Fruit fly (Drosophila melanogaster) whole organism, prepupa: ENCODE results near the gene CG42870.

ENCODE experiments used
- CG1621 ChIP-seq: fragments of 200-800 bp; sonication (Bioruptor generic); optimal IDR thresholded peaks from 3 replicates; lab custom pipeline; 2018; ENCODE audit warnings: missing biosample characterization, mild to moderate bottlenecking, missing genetic modification characterization
- CG16779 ChIP-seq: fragments of 200-800 bp; sonication (Bioruptor generic); optimal IDR thresholded peaks from 3 replicates; lab custom pipeline; 2017; ENCODE audit warnings: missing biosample characterization, mild to moderate bottlenecking, missing genetic modification characterization
- CG3032 ChIP-seq: fragments of 200-800 bp; optimal IDR thresholded peaks from 2 replicates; lab custom pipeline; 2019; ENCODE audit warnings: missing biosample characterization, mild to moderate bottlenecking, missing genetic modification characterization, moderate library complexity
- CG32006 ChIP-seq: fragments of 200-800 bp; sonication (Bioruptor generic); optimal IDR thresholded peaks from 3 replicates; lab custom pipeline; 2017; ENCODE audit warnings: missing biosample characterization, mild to moderate bottlenecking, missing genetic modification characterization
- CG6792 ChIP-seq: fragments of 200-800 bp; sonication (Bioruptor generic); optimal IDR thresholded peaks from 3 replicates; lab custom pipeline; 2016; ENCODE audit warnings: missing biosample characterization, missing genetic modification characterization
- CG7368 ChIP-seq: fragments of 200-800 bp; sonication (Bioruptor generic); optimal IDR thresholded peaks from 3 replicates; lab custom pipeline; 2016; ENCODE audit warnings: missing biosample characterization, missing genetic modification characterization
- Ets21C ChIP-seq: fragments of 200-800 bp; sonication (Bioruptor generic); optimal IDR thresholded peaks from 3 replicates; lab custom pipeline; 2016; ENCODE audit warnings: missing biosample characterization, missing genetic modification characterization
- Sox102F ChIP-seq: fragments of 200-800 bp; sonication (Bioruptor generic); optimal IDR thresholded peaks from 2 replicates; lab custom pipeline; 2016; ENCODE audit warnings: missing biosample characterization, mild to moderate bottlenecking, missing genetic modification characterization
- Sox15 ChIP-seq: fragments of 200-800 bp; sonication (Bioruptor generic); optimal IDR thresholded peaks from 3 replicates; lab custom pipeline; 2016; ENCODE audit warnings: missing biosample characterization, missing genetic modification characterization
- vri ChIP-seq: fragments of 200-800 bp; sonication (Bioruptor generic); optimal IDR thresholded peaks from 3 replicates; lab custom pipeline; 2016; ENCODE audit warnings: missing biosample characterization, mild to moderate bottlenecking, missing genetic modification characterization

DNA sequence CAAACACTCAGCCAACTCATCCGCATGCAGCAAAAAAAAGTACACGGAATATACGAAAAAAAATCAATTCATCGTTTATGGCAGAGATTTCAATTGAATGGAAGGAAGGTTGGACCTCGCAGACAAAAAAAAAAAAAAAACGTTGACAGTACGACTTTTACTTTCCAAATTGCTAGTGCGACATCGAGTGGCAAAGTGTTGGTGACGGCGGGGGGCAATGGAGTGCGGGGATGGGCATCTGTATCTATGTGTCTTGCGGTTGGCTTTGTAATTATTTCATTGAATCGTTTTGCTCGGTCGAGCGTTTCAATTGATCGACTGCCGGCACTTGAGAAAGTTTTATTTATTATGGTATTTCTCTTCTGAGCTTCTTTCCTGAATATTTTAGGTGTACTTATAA, 35.6 kb downstream of the CG42870 start:
- TF ChIP-seq vri (no peak), Sox102F (GFP tag; lab: Kevin White, UChicago) (no peak), Sox15 (no peak), Ets21C (GFP tag; lab: Kevin White, UChicago) (no peak), CG32006 (GFP tag; lab: Kevin White, UChicago) (no peak), CG16779 (no peak), CG6792 (GFP tag; lab: Kevin White, UChicago) (no peak), CG7368 (no peak), CG3032 (tag; lab: Kevin White, UChicago) (no peak), CG1621 (tag; lab: Kevin White, UChicago) (no peak)
